Worm (Caenorhabditis elegans): ENCODE results near the gene Y27F2A.10.
"Not testable (repeated sequence)": the region's sequence is repeated elsewhere in the genome, so short reads cannot be mapped to it uniquely, and the experiment has no call there.

DNA sequence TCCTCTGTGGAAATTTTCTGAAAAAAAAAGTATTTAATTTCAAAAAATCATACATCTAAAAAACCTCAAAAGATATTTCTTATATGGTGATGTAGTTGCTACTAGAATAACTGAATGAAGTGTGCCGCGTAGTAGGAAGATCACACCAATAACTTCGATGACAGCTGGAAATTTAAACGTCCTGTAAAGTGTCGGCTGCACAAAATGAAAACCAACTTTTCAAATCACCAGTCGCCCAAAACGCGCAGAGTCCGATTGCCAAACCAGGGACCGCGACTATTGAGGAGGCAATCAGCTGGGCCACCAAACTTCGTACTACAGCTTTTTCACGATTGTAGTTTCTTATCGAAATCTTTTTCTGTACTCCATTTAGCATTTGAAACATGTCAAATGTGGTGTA is 29.2 kb upstream of the Y27F2A.10 start, which contains the start of gene sri-48:
- not testable (repeated sequence) for TF ChIP-seq fos-1, lin-15B, nhr-28, tbx-2 (tag; optimal IDR thresholded peaks at IDR 0.05)
